Worm (Caenorhabditis elegans) whole organism, L4/young adult: ENCODE measurements around the gene M199.136.

Experiments
- W03F9.2 ChIP-seq: fragments of 150-350 bp; optimal IDR thresholded peaks from 2 replicates; lab custom pipeline; 2014; ENCODE audit warnings: missing biosample characterization, missing genetic modification characterization
- dao-5 ChIP-seq: sonication (generic microtip); optimal IDR thresholded peaks from 2 replicates; lab custom pipeline; 2016; ENCODE audit warnings: missing genotype, missing genetic modification characterization, moderate library complexity, missing compliant biosample characterization
- him-1 ChIP-seq: sonication (generic microtip); optimal IDR thresholded peaks from 2 replicates; lab custom pipeline; 2016; ENCODE audit warnings: missing genotype, missing genetic modification reagents, missing genetic modification characterization, missing compliant biosample characterization

The M199.136 gene

ce11 chrIV:15118390-15118789, at the start of gene M199.136:
Gene M199.136, plus strand, starts transcription at chrIV:15118690.
- TF ChIP-seq W03F9.2 (tag; lab: Kevin White, UChicago) (no peak), him-1 (tag; lab: Kevin White, UChicago) (no peak), dao-5 (tag; lab: Kevin White, UChicago) (no peak)

DNA sequence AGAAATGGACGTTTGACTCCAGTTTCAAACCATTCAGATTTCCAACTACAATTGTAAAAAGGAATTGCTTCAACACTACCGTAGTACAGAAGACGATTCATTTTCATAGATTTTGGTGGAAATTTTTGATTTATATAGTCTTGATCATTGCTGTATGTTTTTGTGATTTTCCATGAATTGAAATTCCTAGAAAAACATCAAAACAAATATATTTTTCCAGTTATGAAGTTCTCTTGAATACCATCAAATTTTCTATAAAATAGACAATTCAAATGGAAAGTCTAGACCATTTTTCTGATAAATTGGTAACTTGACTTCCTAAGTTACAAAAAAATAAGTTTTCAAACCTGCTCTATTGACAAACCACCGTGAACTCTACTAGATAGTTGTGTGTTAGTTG, 49.7 kb upstream of the M199.136 start, which contains the start of gene srt-48:
Gene srt-48, minus strand, starts transcription at position 101 of the 400 bp plus-strand sequence.
- TF ChIP-seq W03F9.2 (tag; lab: Kevin White, UChicago) (no peak), him-1 (tag; lab: Kevin White, UChicago) (no peak), dao-5 (tag; lab: Kevin White, UChicago) (no peak)

- TF ChIP-seq dao-5 (tag; lab: Kevin White, UChicago) (no peak), him-1 (tag; lab: Kevin White, UChicago) (no peak), W03F9.2 (tag; lab: Kevin White, UChicago) (no peak)
Measured at ce11 chrIV:15074392-15074791, 44.1 kb upstream of the M199.136 start, which contains the start of gene srt-50. Gene srt-50, plus strand, starts transcription at chrIV:15074692.

DNA sequence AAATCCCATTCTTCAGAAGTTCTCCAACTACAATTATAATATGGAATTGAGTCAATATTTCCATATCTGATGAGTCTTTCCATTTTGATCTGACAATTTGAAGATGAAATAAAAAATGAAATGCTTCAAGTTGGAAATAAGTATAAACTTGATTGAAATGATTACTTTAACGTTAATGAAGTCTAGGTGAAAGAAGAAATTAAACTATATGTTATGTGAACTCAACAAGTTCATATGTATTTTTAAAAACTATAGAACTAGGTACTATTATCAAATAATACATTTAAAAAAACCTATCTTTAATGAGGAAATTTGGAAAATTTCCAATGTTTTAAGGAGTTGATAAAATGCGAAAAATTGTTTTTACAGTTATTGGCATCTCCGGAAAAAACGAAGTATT, 20.2 kb upstream of the M199.136 start, which contains the start of gene srt-49:
Gene srt-49, minus strand, starts transcription at position 101 of the 400 bp plus-strand sequence.
- TF ChIP-seq W03F9.2 (tag; lab: Kevin White, UChicago) (no peak), dao-5 (tag; lab: Kevin White, UChicago) (no peak), him-1 (tag; lab: Kevin White, UChicago) (no peak)

- TF ChIP-seq dao-5 (tag; lab: Kevin White, UChicago) (no peak), him-1 (tag; lab: Kevin White, UChicago) (no peak), W03F9.2 (tag; lab: Kevin White, UChicago) (no peak)
Measured at ce11 chrIV:15103224-15103679, 15.2 kb upstream of the M199.136 start, which contains the start of gene srt-44. Gene srt-44, plus strand, starts transcription at chrIV:15103629.

DNA sequence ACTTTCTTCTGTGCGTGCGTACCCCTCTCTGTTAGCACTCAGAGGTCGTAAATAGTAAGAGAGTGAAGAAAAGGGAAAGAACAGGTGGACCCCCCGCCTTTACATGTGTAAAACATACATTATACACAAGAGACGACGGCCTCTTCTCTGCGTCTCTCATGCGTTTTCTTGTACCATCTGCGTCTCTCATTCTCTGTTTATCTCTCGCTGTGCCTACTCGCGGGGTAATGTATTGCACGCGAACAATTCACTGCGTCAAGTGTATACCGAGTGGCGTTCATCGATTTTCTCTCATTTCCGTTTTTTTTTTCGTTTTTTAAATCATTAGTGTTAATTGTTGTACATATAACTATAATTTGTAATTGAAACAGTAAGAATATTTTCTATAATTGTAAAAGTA, 11.3 kb upstream of the M199.136 start:
- no peak for TF ChIP-seq W03F9.2 (tag; lab: Kevin White, UChicago)
- no peak for TF ChIP-seq him-1 (tag; lab: Kevin White, UChicago)
- no peak for TF ChIP-seq dao-5 (tag; lab: Kevin White, UChicago)

DNA sequence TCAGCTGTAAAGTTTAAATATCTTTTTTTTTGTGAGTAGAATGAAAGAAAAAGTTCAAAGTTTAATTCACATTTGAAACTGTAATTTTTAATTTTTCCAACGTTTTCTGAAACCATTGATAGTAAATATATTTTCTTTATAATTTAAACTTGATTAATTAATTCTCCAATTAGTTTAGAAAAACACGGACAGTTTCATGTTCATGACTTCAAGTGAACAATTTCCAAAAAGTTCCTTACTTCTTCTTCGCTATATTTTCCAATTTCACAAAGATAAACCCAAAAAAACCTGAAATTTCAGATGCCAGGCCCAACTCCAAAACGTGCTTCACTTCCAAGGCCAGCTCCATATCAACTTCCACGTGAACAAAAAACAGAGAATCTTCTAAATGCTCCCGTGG, 10.0 kb upstream of the M199.136 start, which contains the start of gene M199.2:
Gene M199.2, plus strand, starts transcription at position 301 of the 400 bp plus-strand sequence.
- TF ChIP-seq dao-5 (tag; lab: Kevin White, UChicago) (no peak), W03F9.2 (tag; lab: Kevin White, UChicago) (no peak), him-1 (tag; lab: Kevin White, UChicago) (no peak)

- TF ChIP-seq dao-5 (tag; lab: Kevin White, UChicago) (no peak), W03F9.2 (tag; lab: Kevin White, UChicago) (no peak), him-1 (tag; lab: Kevin White, UChicago) (no peak)
Measured at ce11 chrIV:15113117-15113516, 5.4 kb upstream of the M199.136 start, which contains the start of gene M199.134. Gene M199.134, minus strand, starts transcription at chrIV:15113217.

- TF ChIP-seq W03F9.2 (tag; lab: Kevin White, UChicago) (no peak), him-1 (tag; lab: Kevin White, UChicago) (no peak), dao-5 (tag; lab: Kevin White, UChicago) (no peak)
Measured at ce11 chrIV:15114324-15114723, 4.2 kb upstream of the M199.136 start, which contains the start of gene M199.135. Gene M199.135, plus strand, starts transcription at chrIV:15114624.

DNA sequence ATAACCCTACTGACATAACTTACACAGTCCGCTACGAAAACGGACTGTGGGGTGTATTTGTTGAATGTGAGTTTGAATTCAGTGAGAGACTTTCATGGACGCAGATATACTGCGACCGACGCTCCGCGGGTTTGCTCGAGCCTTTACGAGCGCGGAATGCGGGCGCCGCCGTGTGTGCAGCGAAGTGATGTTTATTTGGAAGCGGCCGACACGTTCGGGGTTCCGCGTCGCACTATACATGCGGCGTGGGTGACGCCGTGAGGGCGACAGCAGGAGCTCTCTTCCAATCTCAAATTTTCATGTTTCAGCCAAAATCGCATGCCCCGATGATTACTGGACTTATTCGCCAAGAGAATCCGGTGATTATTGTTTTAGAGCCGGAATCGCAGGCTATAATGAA, 778 bp downstream of the M199.136 start:
- TF ChIP-seq dao-5 (tag; lab: Kevin White, UChicago) (no peak), W03F9.2 (tag; lab: Kevin White, UChicago) (no peak), him-1 (tag; lab: Kevin White, UChicago) (no peak)

ce11 chrIV:15120746-15121145, 2.3 kb downstream of the M199.136 start, which contains the start of gene clec-189:
Gene clec-189, plus strand, starts transcription at chrIV:15120837.
- TF ChIP-seq him-1 (tag; lab: Kevin White, UChicago), result no peak
- no peak for TF ChIP-seq dao-5 (tag; lab: Kevin White, UChicago)
- no peak for TF ChIP-seq W03F9.2 (tag; lab: Kevin White, UChicago)

- TF ChIP-seq W03F9.2 (tag; lab: Kevin White, UChicago) (no peak), him-1 (tag; lab: Kevin White, UChicago) (no peak), dao-5 (tag; lab: Kevin White, UChicago) (no peak)
Measured at ce11 chrIV:15122882-15123281, 4.4 kb downstream of the M199.136 start, which contains the start of gene M199.7. Gene M199.7, plus strand, starts transcription at chrIV:15123182.

ce11 chrIV:15126021-15126420, 7.5 kb downstream of the M199.136 start, which contains the start of gene clec-190:
Gene clec-190, minus strand, starts transcription at chrIV:15126121.
- no peak for TF ChIP-seq dao-5 (tag; lab: Kevin White, UChicago)
- TF ChIP-seq him-1 (tag; lab: Kevin White, UChicago), result no peak
- no peak for TF ChIP-seq W03F9.2 (tag; lab: Kevin White, UChicago)

DNA sequence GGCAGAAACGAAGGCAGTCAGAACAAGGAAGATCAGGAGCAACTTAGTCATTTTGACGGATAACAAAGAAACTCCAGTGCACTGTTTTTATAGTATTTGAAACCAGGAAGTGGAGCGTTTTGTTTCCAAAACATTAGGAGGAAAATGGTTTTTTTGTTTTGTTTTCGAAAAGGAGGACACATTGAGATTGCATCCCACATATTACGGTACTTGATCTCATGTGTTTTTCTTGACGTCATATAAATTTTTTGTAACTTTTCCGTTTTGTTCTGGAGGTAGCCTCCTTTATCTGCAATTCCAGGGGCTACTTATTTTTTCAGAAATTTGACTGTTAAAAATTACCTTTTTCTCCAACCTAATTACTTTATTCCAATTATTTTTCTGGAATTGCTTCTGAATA, 9.2 kb downstream of the M199.136 start, which contains the start of gene M199.9:
Gene M199.9, minus strand, starts transcription at position 101 of the 400 bp plus-strand sequence.
- no peak for TF ChIP-seq dao-5 (tag; lab: Kevin White, UChicago)
- TF ChIP-seq him-1 (tag; lab: Kevin White, UChicago), result no peak
- TF ChIP-seq W03F9.2 (tag; lab: Kevin White, UChicago), result no peak
